Comparison of ENCODE assay signal across 1 fruit fly cellular context in genomic region chr2L:3737682-3738081, dm6.
TF ChIP-seq lines count a peak whose summit lies in the region.

No protein-coding gene starts in this region.

TF ChIP-seq in whole organism, embryonic, 481 proteins besides CTCF, POLR2A, EP300 and RAD21 (continued from another document):
- peak; percentile 51 for TF ChIP-seq CG2678 (tag; optimal IDR thresholded peaks at IDR 0.05; lab: Kevin White, UChicago)
- no peak for TF ChIP-seq CG7987 (GFP tag; optimal IDR thresholded peaks at IDR 0.05; lab: Kevin White, UChicago)
- TF ChIP-seq unc-4 (GFP tag; IDR thresholded peaks at IDR 0.05; lab: Robert Waterston, UW; ENCODE audit: partially characterized antibody), result no peak
- TF ChIP-seq BtbVII (GFP tag; optimal IDR thresholded peaks at IDR 0.05; lab: Kevin White, UChicago), result no peak
- peak; percentile 47 for TF ChIP-seq CG7556 (GFP tag; optimal IDR thresholded peaks at IDR 0.05; lab: Kevin White, UChicago)
- no peak for TF ChIP-seq CG1647 (GFP tag; optimal IDR thresholded peaks at IDR 0.05; lab: Kevin White, UChicago)
